Fruit fly (Drosophila melanogaster) whole organism, embryonic: ENCODE results near the gene CG31800.

Experiments used
- CG10565 ChIP-seq: fragments of 200-800 bp; sonication (Bioruptor generic); optimal IDR thresholded peaks from 3 replicates; lab custom pipeline; 2016; ENCODE audit warnings: missing biosample characterization, mild to moderate bottlenecking, missing genetic modification characterization
- CG11085 ChIP-seq: fragments of 200-800 bp; sonication (Bioruptor generic); IDR thresholded peaks from 2 replicates; pipeline ENCODE4 v1.3.6; 2022; ENCODE audit warnings: missing biosample characterization, missing genetic modification characterization
- CG12219 ChIP-seq: fragments of 200-800 bp; sonication (Bioruptor generic); optimal IDR thresholded peaks from 3 replicates; lab custom pipeline; 2018; ENCODE audit warnings: missing biosample characterization, mild to moderate bottlenecking, missing genetic modification characterization
- CG12299 ChIP-seq: fragments of 200-800 bp; sonication (Bioruptor generic); optimal IDR thresholded peaks from 2 replicates; lab custom pipeline; 2018; ENCODE audit warnings: missing biosample characterization, mild to moderate bottlenecking, missing genetic modification characterization
- CG13775 ChIP-seq: fragments of 200-800 bp; sonication (Bioruptor generic); optimal IDR thresholded peaks from 3 replicates; lab custom pipeline; 2017; ENCODE audit warnings: missing biosample characterization, mild to moderate bottlenecking, missing genetic modification characterization
- CG15011 ChIP-seq: fragments of 200-800 bp; sonication (Bioruptor generic); optimal IDR thresholded peaks from 3 replicates; lab custom pipeline; 2018; ENCODE audit warnings: missing biosample characterization, mild to moderate bottlenecking, missing genetic modification characterization
- CG1602 ChIP-seq: fragments of 200-800 bp; sonication (Bioruptor generic); optimal IDR thresholded peaks from 3 replicates; lab custom pipeline; 2016; ENCODE audit warnings: missing biosample characterization, missing genetic modification characterization
- CG1647 ChIP-seq: fragments of 200-800 bp; sonication (Bioruptor generic); optimal IDR thresholded peaks from 3 replicates; lab custom pipeline; 2016; ENCODE audit warnings: missing biosample characterization, missing genetic modification characterization
- CG17568 ChIP-seq: fragments of 200-800 bp; sonication (Bioruptor generic); optimal IDR thresholded peaks from 2 replicates; lab custom pipeline; 2018; ENCODE audit warnings: missing biosample characterization, mild to moderate bottlenecking, missing genetic modification characterization, moderate library complexity
- CG1792 ChIP-seq: fragments of 200-800 bp; sonication (Bioruptor generic); optimal IDR thresholded peaks from 2 replicates; lab custom pipeline; 2016; ENCODE audit warnings: missing biosample characterization, missing genetic modification characterization
- CG18619 ChIP-seq: fragments of 200-800 bp; sonication (Bioruptor generic); optimal IDR thresholded peaks from 3 replicates; lab custom pipeline; 2017; ENCODE audit warnings: missing biosample characterization, mild to moderate bottlenecking, missing genetic modification characterization
- CG31441 ChIP-seq: fragments of 200-800 bp; sonication (Bioruptor generic); IDR thresholded peaks from 2 replicates; pipeline ENCODE4 v1.3.6; 2022; ENCODE audit warnings: missing biosample characterization, missing genetic modification characterization
- CG3163 ChIP-seq: fragments of 200-800 bp; sonication (Bioruptor generic); optimal IDR thresholded peaks from 3 replicates; lab custom pipeline; 2016; ENCODE audit warnings: missing biosample characterization, missing genetic modification characterization
- CG43689 ChIP-seq: fragments of 200-800 bp; sonication (Bioruptor generic); IDR thresholded peaks from 2 replicates; pipeline ENCODE4 v1.3.6; 2022; ENCODE audit warnings: missing biosample characterization, missing genetic modification characterization
- CG7928 ChIP-seq: fragments of 200-800 bp; sonication (Bioruptor generic); optimal IDR thresholded peaks from 2 replicates; lab custom pipeline; 2017; ENCODE audit warnings: missing biosample characterization, mild to moderate bottlenecking, missing genetic modification characterization
- CG8290 ChIP-seq, 3 experiments: fragments of 200-800 bp; sonication (Bioruptor generic); optimal IDR thresholded peaks; 2 replicates each; lab custom pipeline; 2016 to 2019; ENCODE audit warnings: missing biosample characterization in 3 of 3, missing genetic modification characterization in 3 of 3, mild to moderate bottlenecking in 2 of 3, moderate library complexity in 1 of 3
- CG8359 ChIP-seq: fragments of 200-800 bp; sonication (Bioruptor generic); optimal IDR thresholded peaks from 2 replicates; lab custom pipeline; 2017; ENCODE audit warnings: missing biosample characterization, mild to moderate bottlenecking, missing genetic modification characterization, borderline replicate concordance
- CG8765 ChIP-seq: fragments of 200-800 bp; sonication (Bioruptor generic); IDR thresholded peaks from 2 replicates; pipeline ENCODE4 v1.3.6; 2022; ENCODE audit warnings: missing biosample characterization, missing genetic modification characterization
- D ChIP-seq, 2 experiments: fragments of 200-800 bp in 1 of 2; fragments of >200 bp in 1 of 2; sonication (Bioruptor generic) in 1 of 2; optimal IDR thresholded peaks; 2 replicates in 1 of 2; 3 replicates in 1 of 2; lab custom pipeline; 2017; ENCODE audit warnings: mild to moderate bottlenecking in 1 of 2, missing biosample characterization in 1 of 2, missing genetic modification characterization in 1 of 2, missing genetic modification reagents in 1 of 2
- Dek ChIP-seq: fragments of 200-800 bp; sonication (Bioruptor generic); optimal IDR thresholded peaks from 3 replicates; lab custom pipeline; 2019; ENCODE audit warnings: missing biosample characterization, mild to moderate bottlenecking, missing genetic modification characterization, moderate library complexity
- Dp ChIP-seq: fragments of 200-800 bp; sonication (Bioruptor generic); optimal IDR thresholded peaks from 2 replicates; lab custom pipeline; 2018; ENCODE audit warnings: missing biosample characterization, mild to moderate bottlenecking, missing genetic modification characterization, moderate library complexity
- Kr ChIP-seq: fragments of 200-800 bp; sonication (Bioruptor generic); optimal IDR thresholded peaks from 2 replicates; lab custom pipeline; 2017; ENCODE audit warnings: missing biosample characterization, mild to moderate bottlenecking, missing genetic modification characterization
- Mrtf ChIP-seq: fragments of 200-800 bp; sonication (Bioruptor generic); IDR thresholded peaks from 3 replicates; pipeline ENCODE4 v1.3.6; 2022; ENCODE audit warnings: missing biosample characterization, missing genetic modification characterization
- Ravus ChIP-seq: fragments of 200-800 bp; sonication (Bioruptor generic); IDR thresholded peaks from 2 replicates; pipeline ENCODE4 v1.3.6; 2022; ENCODE audit warnings: missing biosample characterization, missing genetic modification characterization
- Taf1 ChIP-seq: fragments of 200-800 bp; sonication (Bioruptor generic); IDR thresholded peaks from 2 replicates; pipeline ENCODE4 v1.3.6; 2022; ENCODE audit warnings: missing biosample characterization, missing genetic modification characterization
- Xbp1 ChIP-seq: fragments of 200-800 bp; sonication (Bioruptor generic); optimal IDR thresholded peaks from 3 replicates; lab custom pipeline; 2016; ENCODE audit warnings: missing biosample characterization, mild to moderate bottlenecking, missing genetic modification characterization
- bigmax ChIP-seq: fragments of 200-800 bp; sonication (Bioruptor generic); optimal IDR thresholded peaks from 2 replicates; lab custom pipeline; 2018; ENCODE audit warnings: missing biosample characterization, mild to moderate bottlenecking, missing genetic modification characterization
- cato ChIP-seq: fragments of 200-800 bp; sonication (Bioruptor generic); optimal IDR thresholded peaks from 2 replicates; lab custom pipeline; 2016; ENCODE audit warnings: missing biosample characterization, missing genetic modification characterization, borderline replicate concordance
- chm ChIP-seq: fragments of 200-800 bp; sonication (Bioruptor generic); IDR thresholded peaks from 2 replicates; pipeline ENCODE4 v1.3.6; 2022; ENCODE audit warnings: missing biosample characterization, missing genetic modification characterization
- crol ChIP-seq: fragments of 200-800 bp; sonication (Bioruptor generic); IDR thresholded peaks from 2 replicates; pipeline ENCODE4 v1.3.6; 2022; ENCODE audit warnings: missing biosample characterization, missing genetic modification characterization
- dimm ChIP-seq: fragments of 200-800 bp; sonication (Bioruptor generic); IDR thresholded peaks from 2 replicates; pipeline ENCODE4 v1.3.6; 2022; ENCODE audit warnings: missing biosample characterization, missing genetic modification characterization
- disco-r ChIP-seq: fragments of 200-800 bp; sonication (Bioruptor generic); optimal IDR thresholded peaks from 2 replicates; lab custom pipeline; 2016; ENCODE audit warnings: missing biosample characterization, missing genetic modification characterization
- eve ChIP-seq, 2 experiments: fragments of >200 bp; optimal IDR thresholded peaks; 2 replicates each; lab custom pipeline; 2017; ENCODE audit warnings: missing biosample characterization in 2 of 2, missing genetic modification characterization in 2 of 2
- gem ChIP-seq: fragments of 200-800 bp; sonication (Bioruptor generic); optimal IDR thresholded peaks from 2 replicates; lab custom pipeline; 2019; ENCODE audit warnings: missing biosample characterization, mild to moderate bottlenecking, missing genetic modification characterization, moderate library complexity
- gsb ChIP-seq: fragments of 200-800 bp; sonication (Bioruptor generic); IDR thresholded peaks from 2 replicates; pipeline ENCODE4 v1.3.6; 2022; ENCODE audit warnings: missing biosample characterization, missing genetic modification characterization
- onecut ChIP-seq: fragments of 200-800 bp; sonication (Bioruptor generic); IDR thresholded peaks from 2 replicates; pipeline ENCODE4 v1.3.6; 2022; ENCODE audit warnings: missing biosample characterization, missing genetic modification characterization
- pfk ChIP-seq: fragments of 200-800 bp; sonication (Bioruptor generic); optimal IDR thresholded peaks from 2 replicates; lab custom pipeline; 2018; ENCODE audit warnings: missing biosample characterization, mild to moderate bottlenecking, missing genetic modification characterization, moderate library complexity
- pita ChIP-seq: fragments of 200-800 bp; sonication (Bioruptor generic); optimal IDR thresholded peaks from 2 replicates; lab custom pipeline; 2017; ENCODE audit warnings: missing biosample characterization, mild to moderate bottlenecking, missing genetic modification characterization
- prd ChIP-seq, 3 experiments: fragments of >200 bp in 2 of 3; fragments of 200-800 bp in 1 of 3; sonication (Bioruptor generic) in 1 of 3; optimal IDR thresholded peaks in 2 of 3; IDR thresholded peaks in 1 of 3; 2 replicates in 2 of 3; 3 replicates in 1 of 3; pipeline versions ENCODE4 v1.3.6 to Lab custom; 2017 to 2022; ENCODE audit warnings: missing biosample characterization in 1 of 3, missing genetic modification characterization in 1 of 3
- ranshi ChIP-seq: fragments of 200-800 bp; sonication (Bioruptor generic); IDR thresholded peaks from 2 replicates; pipeline ENCODE4 v1.3.6; 2022; ENCODE audit warnings: missing biosample characterization, missing genetic modification characterization
- sima ChIP-seq: fragments of 200-800 bp; sonication (Bioruptor generic); optimal IDR thresholded peaks from 2 replicates; lab custom pipeline; 2016; ENCODE audit warnings: missing biosample characterization, missing genetic modification characterization
- tin ChIP-seq: fragments of 200-800 bp; sonication (Bioruptor generic); optimal IDR thresholded peaks from 3 replicates; lab custom pipeline; 2016; ENCODE audit warnings: missing biosample characterization, missing genetic modification characterization
- ttk ChIP-seq: fragments of 200-800 bp; sonication (Bioruptor generic); IDR thresholded peaks from 2 replicates; pipeline ENCODE4 v2.1.2; 2022; ENCODE audit warnings: missing biosample characterization, missing genetic modification characterization
- zen2 ChIP-seq: fragments of 200-800 bp; sonication (Bioruptor generic); IDR thresholded peaks from 3 replicates; pipeline ENCODE4 v1.3.6; 2022; ENCODE audit warnings: missing biosample characterization, missing genetic modification characterization; ENCODE audit not compliant: partially characterized antibody

The CG31800 gene

DNA sequence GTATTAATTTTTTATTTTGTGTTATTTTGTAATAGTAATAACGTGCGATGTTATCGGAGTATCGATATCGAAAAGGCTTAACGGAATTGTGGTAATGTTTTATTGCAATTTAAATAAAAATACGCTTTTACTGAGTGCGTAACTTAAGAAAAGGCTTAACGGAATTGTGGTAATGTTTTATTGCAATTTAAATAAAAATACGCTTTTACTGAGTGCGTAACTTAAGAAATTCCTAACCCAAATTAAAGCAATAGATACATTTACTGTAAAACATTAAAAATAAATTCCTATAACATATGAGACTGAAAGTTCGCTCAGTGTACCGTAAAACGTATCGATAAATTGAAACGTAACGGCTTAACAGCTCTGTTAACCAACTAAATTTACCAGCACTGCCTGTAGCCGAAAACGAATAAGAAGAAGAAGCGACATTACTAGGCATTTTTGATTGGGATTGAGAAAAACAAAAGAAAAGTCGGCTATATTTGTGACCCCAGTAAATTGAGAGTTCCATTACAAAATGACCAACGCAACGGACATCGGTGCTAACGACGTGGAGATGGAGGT is 17.2 kb upstream of the CG31800 start, which contains the start of gene Rpn3 (continued):
- no peak for TF ChIP-seq D (optimal IDR thresholded peaks at IDR 0.05; lab: Kevin White, UChicago)
- peak; percentile 55 for TF ChIP-seq D (GFP tag; optimal IDR thresholded peaks at IDR 0.05; lab: Kevin White, UChicago)
- no peak for TF ChIP-seq CG8359 (GFP tag; lab: Kevin White, UChicago)
- TF ChIP-seq disco-r (GFP tag; lab: Kevin White, UChicago): peak; percentile 60
- peak; percentile 69; the same call in 1 of the 2 replicates for TF ChIP-seq CG11085 (GFP tag; lab: Robert Waterston, UW)
- TF ChIP-seq Dek (tag; lab: Kevin White, UChicago): peak; percentile 75
- TF ChIP-seq CG13775 (GFP tag; lab: Kevin White, UChicago): peak; percentile 87
- no peak for TF ChIP-seq prd (optimal IDR thresholded peaks at IDR 0.05; lab: Kevin White, UChicago)
- peak; percentile 92 for TF ChIP-seq prd (GFP tag; IDR thresholded peaks at IDR 0.05; lab: Robert Waterston, UW)
- TF ChIP-seq crol (GFP tag; lab: Robert Waterston, UW): 0 out of 2 replicates have a peak, but pooled peaks have one; percentile 30
- peak; percentile 86 for TF ChIP-seq CG1602
- no peak for TF ChIP-seq pita (GFP tag; lab: Kevin White, UChicago)
- TF ChIP-seq CG12299 (tag; lab: Kevin White, UChicago): peak; percentile 68
- TF ChIP-seq CG8290 (GFP tag; optimal IDR thresholded peaks at IDR 0.05; lab: Kevin White, UChicago): peak; percentile 77
- no peak for TF ChIP-seq CG8290 (tag; optimal IDR thresholded peaks at IDR 0.05; lab: Kevin White, UChicago)
- no peak for TF ChIP-seq CG17568 (GFP tag; lab: Kevin White, UChicago)
- peak; percentile 49; the same call in 1 of the 2 replicates for TF ChIP-seq dimm (GFP tag; lab: Robert Waterston, UW)
- TF ChIP-seq onecut (GFP tag; lab: Robert Waterston, UW): peak; percentile 60
- TF ChIP-seq tin: peak; percentile 81
- TF ChIP-seq CG1647: peak; percentile 54
- TF ChIP-seq eve (GFP tag; optimal IDR thresholded peaks at IDR 0.05; lab: Kevin White, UChicago): no peak
- no peak for TF ChIP-seq CG15011
- peak; percentile 62 for TF ChIP-seq CG43689
- peak; percentile 50; the same call in 1 of the 2 replicates for TF ChIP-seq Taf1 (GFP tag; lab: Robert Waterston, UW)
- peak; percentile 57 for TF ChIP-seq CG8765 (GFP tag; lab: Robert Waterston, UW)
- TF ChIP-seq CG10565 (GFP tag; lab: Kevin White, UChicago): no peak
- TF ChIP-seq Xbp1: peak; percentile 84
- no peak for TF ChIP-seq bigmax
- TF ChIP-seq pfk (GFP tag; lab: Kevin White, UChicago): no peak
- peak; percentile 64 for TF ChIP-seq ttk (GFP tag; lab: Robert Waterston, UW)
- TF ChIP-seq Dp (GFP tag; lab: Kevin White, UChicago): peak; percentile 10
- TF ChIP-seq CG12219 (GFP tag; lab: Kevin White, UChicago): peak; percentile 63
- TF ChIP-seq Kr (GFP tag; lab: Kevin White, UChicago): no peak
- peak; percentile 80 for TF ChIP-seq cato (GFP tag; lab: Kevin White, UChicago)
- TF ChIP-seq Mrtf: peak; percentile 20; the same call in 1 of the 3 replicates
- peak; percentile 61 for TF ChIP-seq CG18619 (GFP tag; lab: Kevin White, UChicago)
- peak; percentile 70 for TF ChIP-seq chm (GFP tag; lab: Robert Waterston, UW)
- peak; percentile 60 for TF ChIP-seq CG3163 (GFP tag; lab: Kevin White, UChicago)
- no peak for TF ChIP-seq CG7928
- peak; percentile 17 for TF ChIP-seq sima
- TF ChIP-seq gsb (GFP tag; lab: Robert Waterston, UW): peak; percentile 55; the same call in 1 of the 2 replicates
- TF ChIP-seq Ravus (GFP tag; lab: Robert Waterston, UW): peak; percentile 55; the same call in 1 of the 2 replicates
- peak; percentile 42; the same call in 1 of the 3 replicates for TF ChIP-seq zen2 (GFP tag; lab: Robert Waterston, UW)
- TF ChIP-seq gem (tag; lab: Kevin White, UChicago): peak; percentile 94
- peak; percentile 86 for TF ChIP-seq ranshi
- TF ChIP-seq CG31441 (GFP tag; lab: Robert Waterston, UW): peak; percentile 88
- peak; percentile 45 for TF ChIP-seq CG1792 (GFP tag; lab: Kevin White, UChicago)
